Fruit fly (Drosophila melanogaster) whole organism: Measurements from ENCODE around the gene CG13250.
A peak's percentile ranks its signal among the peaks of the same experiment; 100 is the strongest.
"Not testable (repeated sequence)": the region's sequence is repeated elsewhere in the genome, so short reads cannot be mapped to it uniquely, and the experiment has no call there.

Experiments
- CG8478 ChIP-seq: fragments of >200 bp; optimal IDR thresholded peaks from 2 replicates; lab custom pipeline; 2018; ENCODE audit warnings: inconsistent platforms
- Dll ChIP-seq: fragments of >200 bp; optimal IDR thresholded peaks from 2 replicates; lab custom pipeline; 2017
- EcR ChIP-seq, 2 experiments: fragments of >200 bp; optimal IDR thresholded peaks; 2 replicates each; lab custom pipeline; 2017; ENCODE audit warnings: missing biosample characterization in 2 of 2, missing genetic modification characterization in 2 of 2, missing genetic modification reagents in 2 of 2
- pan ChIP-seq: fragments of >200 bp; optimal IDR thresholded peaks from 2 replicates; lab custom pipeline; 2017
- psq ChIP-seq: fragments of >200 bp; optimal IDR thresholded peaks from 2 replicates; lab custom pipeline; 2017
- usp ChIP-seq: fragments of >200 bp; optimal IDR thresholded peaks from 2 replicates; lab custom pipeline; 2017; ENCODE audit warnings: missing biosample characterization, missing genetic modification characterization, mixed read lengths

Gene CG13250

dm6 chr3L:20533409-20533808 lies at the start of gene CG13250:
Gene CG13250 (plus strand): TSS chr3L:20533709.
- TF ChIP-seq CG8478 (no peak), Dll (lab: Kevin White, UChicago) (no peak), psq (no peak), usp (GFP tag; lab: Kevin White, UChicago) (no peak), pan (no peak), EcR (GFP tag; optimal IDR thresholded peaks at IDR 0.05; lab: Kevin White, UChicago) (no peak)

dm6 chr3L:20487649-20488048 lies 45.9 kb upstream of the CG13250 start:
- TF ChIP-seq CG8478 (no peak), pan (peak; percentile 34)

- TF ChIP-seq CG8478, result no peak
- TF ChIP-seq psq, result no peak
- no peak for TF ChIP-seq EcR (GFP tag; optimal IDR thresholded peaks at IDR 0.05; lab: Kevin White, UChicago)
- TF ChIP-seq pan, result no peak
- TF ChIP-seq usp (GFP tag; lab: Kevin White, UChicago), result no peak
- TF ChIP-seq Dll (lab: Kevin White, UChicago), result no peak
These were observed 41.9 kb upstream of the CG13250 start, which contains the start of gene ND-39 for dm6 chr3L:20491525-20492132. Gene ND-39 (plus strand): TSS chr3L:20492082.

- TF ChIP-seq pan, result no peak
These were observed 39.9 kb upstream of the CG13250 start for dm6 chr3L:20493417-20494261.

- TF ChIP-seq pan, result no peak
- TF ChIP-seq CG8478, result no peak
- TF ChIP-seq EcR (GFP tag; optimal IDR thresholded peaks at IDR 0.05; lab: Kevin White, UChicago), result no peak
- no peak for TF ChIP-seq Dll (lab: Kevin White, UChicago)
- TF ChIP-seq usp (GFP tag; lab: Kevin White, UChicago), result no peak
- TF ChIP-seq psq, result no peak
These were observed 39.3 kb upstream of the CG13250 start for dm6 chr3L:20494262-20494601.

- TF ChIP-seq EcR (GFP tag; optimal IDR thresholded peaks at IDR 0.05; lab: Kevin White, UChicago) (no peak), usp (GFP tag; lab: Kevin White, UChicago) (no peak), Dll (lab: Kevin White, UChicago) (no peak), pan (no peak), psq (no peak), CG8478 (no peak)
These were observed 38.5 kb upstream of the CG13250 start, which contains the start of gene ZnT77C for dm6 chr3L:20494780-20495591. Gene ZnT77C (minus strand): TSS chr3L:20494921.

dm6 chr3L:20497124-20497996 lies 36.1 kb upstream of the CG13250 start, which contains the start of gene CG32425:
Gene CG32425 (plus strand): TSS chr3L:20497323.
- TF ChIP-seq Dll (lab: Kevin White, UChicago), result no peak
- no peak for TF ChIP-seq CG8478
- no peak for TF ChIP-seq EcR (GFP tag; optimal IDR thresholded peaks at IDR 0.05; lab: Kevin White, UChicago)
- no peak for TF ChIP-seq pan
- no peak for TF ChIP-seq psq
- TF ChIP-seq usp (GFP tag; lab: Kevin White, UChicago), result no peak

- no peak for TF ChIP-seq EcR (GFP tag; optimal IDR thresholded peaks at IDR 0.05; lab: Kevin White, UChicago)
- no peak for TF ChIP-seq usp (GFP tag; lab: Kevin White, UChicago)
- TF ChIP-seq pan, result no peak
- no peak for TF ChIP-seq Dll (lab: Kevin White, UChicago)
- no peak for TF ChIP-seq psq
- no peak for TF ChIP-seq CG8478
These were observed 35.3 kb upstream of the CG13250 start for dm6 chr3L:20498204-20498603.

dm6 chr3L:20499536-20499935 lies 34.0 kb upstream of the CG13250 start, which contains the start of gene CG18281:
Gene CG18281 (plus strand): TSS chr3L:20499836.
- not testable (repeated sequence) for TF ChIP-seq EcR (GFP tag; optimal IDR thresholded peaks at IDR 0.05; lab: Kevin White, UChicago); psq; pan

dm6 chr3L:20503256-20503655 lies 30.3 kb upstream of the CG13250 start:
- TF ChIP-seq Dll (lab: Kevin White, UChicago) (no peak), EcR (GFP tag; optimal IDR thresholded peaks at IDR 0.05; lab: Kevin White, UChicago) (no peak), CG8478 (no peak)

- TF ChIP-seq Dll (lab: Kevin White, UChicago); usp (GFP tag; lab: Kevin White, UChicago); pan: not testable (repeated sequence)
These were observed 29.6 kb upstream of the CG13250 start, which contains the start of gene CG17637 for dm6 chr3L:20503886-20504285. Gene CG17637 (plus strand): TSS chr3L:20504186.

dm6 chr3L:20505732-20506131 lies 27.8 kb upstream of the CG13250 start, which contains the start of gene CG5078:
Gene CG5078 (plus strand): TSS chr3L:20506032.
- no peak for TF ChIP-seq CG8478
- TF ChIP-seq Dll (lab: Kevin White, UChicago), result no peak
- no peak for TF ChIP-seq usp (GFP tag; lab: Kevin White, UChicago)
- TF ChIP-seq EcR (GFP tag; optimal IDR thresholded peaks at IDR 0.05; lab: Kevin White, UChicago), result no peak
- no peak for TF ChIP-seq psq
- TF ChIP-seq pan, result no peak
